Worm (Caenorhabditis elegans): Measurements from ENCODE around the gene Y66A7A.4.

Y66A7A.4 gene

DNA sequence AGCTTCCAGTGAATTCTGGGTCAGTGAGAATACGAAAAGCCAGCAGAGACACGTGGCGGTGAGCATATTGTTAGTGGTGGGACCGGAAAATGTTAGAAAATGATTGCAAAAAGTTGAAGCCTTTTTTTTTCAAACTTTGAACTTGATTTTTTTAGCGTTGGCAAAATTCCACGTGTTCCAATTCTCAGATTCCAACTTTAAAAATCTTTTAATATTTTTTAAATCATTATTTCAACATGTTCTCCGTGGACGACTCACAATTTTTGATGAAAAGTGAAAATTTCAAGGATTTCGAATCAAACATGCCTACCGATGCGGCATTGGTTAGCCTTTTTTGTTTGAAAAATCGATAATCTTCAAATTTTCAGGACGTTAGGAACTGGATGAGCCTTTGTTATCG is at the start of gene Y66A7A.4, which contains the start of gene Y66A7A.9:
Gene Y66A7A.4 (plus strand): TSS at position 237 of the 400 bp plus-strand sequence.
Gene Y66A7A.9 (minus strand): TSS at position 101 of the 400 bp plus-strand sequence.
- TF ChIP-seq zag-1 (tag; optimal IDR thresholded peaks at IDR 0.05) = no peak
- no peak for TF ChIP-seq sea-2 (GFP tag; optimal IDR thresholded peaks at IDR 0.05)
- TF ChIP-seq ceh-16 (tag; optimal IDR thresholded peaks at IDR 0.05) = no peak
- no peak for TF ChIP-seq ceh-9 (tag; optimal IDR thresholded peaks at IDR 0.05)
- no peak for TF ChIP-seq nhr-12 (tag; optimal IDR thresholded peaks at IDR 0.05)
- TF ChIP-seq ama-1 (optimal IDR thresholded peaks at IDR 0.05) = no peak
- no peak for TF ChIP-seq aly-2 (tag; optimal IDR thresholded peaks at IDR 0.05)
- TF ChIP-seq hmg-11 (tag; optimal IDR thresholded peaks at IDR 0.05) = no peak
- TF ChIP-seq ZK546.5 (tag; optimal IDR thresholded peaks at IDR 0.05) = no peak
- no peak for TF ChIP-seq elt-1 (tag; optimal IDR thresholded peaks at IDR 0.05)
- no peak for TF ChIP-seq ztf-4 (tag; optimal IDR thresholded peaks at IDR 0.05)
- no peak for TF ChIP-seq nhr-28 (tag; optimal IDR thresholded peaks at IDR 0.05)
- no peak for TF ChIP-seq tbx-2 (tag; optimal IDR thresholded peaks at IDR 0.05)
- TF ChIP-seq nhr-43 (tag; optimal IDR thresholded peaks at IDR 0.05; ENCODE audit: poor library complexity, severe bottlenecking) = no peak
- TF ChIP-seq daf-12 (tag; optimal IDR thresholded peaks at IDR 0.05) = no peak
- no peak for TF ChIP-seq lin-15B (tag; optimal IDR thresholded peaks at IDR 0.05)

DNA sequence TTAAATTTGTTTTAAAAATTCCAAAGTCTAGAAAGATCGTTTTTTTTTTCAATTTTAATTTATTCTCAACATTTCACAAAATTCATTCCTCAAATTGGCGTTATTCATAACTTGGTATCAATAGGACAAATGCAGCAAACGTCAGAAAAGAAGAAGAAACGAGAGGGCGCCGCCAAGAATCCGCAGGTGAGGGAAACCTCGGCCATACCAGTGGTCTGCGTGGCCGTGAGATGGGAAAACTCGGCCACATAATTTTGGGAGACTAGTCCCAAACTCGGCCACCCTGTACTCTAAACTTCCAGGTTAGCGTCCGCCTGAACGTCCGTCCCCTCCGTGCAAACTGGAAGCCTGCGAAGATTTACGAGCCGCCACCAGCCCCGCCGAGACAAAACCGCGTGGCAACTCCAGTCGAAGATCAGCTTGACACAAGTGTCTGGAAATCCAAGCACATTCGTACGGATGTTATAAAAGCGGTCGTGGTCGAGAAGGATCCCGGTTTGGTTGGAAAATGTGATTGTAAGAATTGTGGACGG is 48.9 kb upstream of the Y66A7A.4 start, which contains the start of gene Y66D12A.11:
Gene Y66D12A.11 (plus strand): TSS at position 51 of the 533 bp plus-strand sequence.
- TF ChIP-seq unc-39 (tag; optimal IDR thresholded peaks at IDR 0.05) = no peak
- no peak for TF ChIP-seq ama-1 (optimal IDR thresholded peaks at IDR 0.05)
- TF ChIP-seq tbx-2 (tag; optimal IDR thresholded peaks at IDR 0.05) = no peak
- no peak for TF ChIP-seq fkh-10 (GFP tag; optimal IDR thresholded peaks at IDR 0.05)
- TF ChIP-seq mdl-1 (tag; optimal IDR thresholded peaks at IDR 0.05) = no peak
- no peak for TF ChIP-seq fos-1 (tag; optimal IDR thresholded peaks at IDR 0.05)
- TF ChIP-seq elt-3 (tag; optimal IDR thresholded peaks at IDR 0.05) = no peak
- TF ChIP-seq ceh-16 (tag; optimal IDR thresholded peaks at IDR 0.05) = no peak
- TF ChIP-seq nhr-12 (tag; optimal IDR thresholded peaks at IDR 0.05) = no peak

ce11 chrIII:11565602-11566001 is 46.8 kb upstream of the Y66A7A.4 start, which contains the start of gene Y66D12A.10:
Gene Y66D12A.10 (plus strand): TSS chrIII:11565874.
- TF ChIP-seq zag-1 (tag; optimal IDR thresholded peaks at IDR 0.05) (no peak), lin-15B (tag; optimal IDR thresholded peaks at IDR 0.05) (peak; percentile 83), nhr-237 (tag; optimal IDR thresholded peaks at IDR 0.05) (no peak), nfya-1 (tag; optimal IDR thresholded peaks at IDR 0.05; ENCODE audit: insufficient read depth) (peak; percentile 56), ceh-28 (tag; optimal IDR thresholded peaks at IDR 0.05) (no peak), nhr-23 (tag; optimal IDR thresholded peaks at IDR 0.05) (peak; percentile 40)

- TF ChIP-seq nhr-12 (tag; optimal IDR thresholded peaks at IDR 0.05) (no peak), elt-1 (tag; optimal IDR thresholded peaks at IDR 0.05) (no peak), unc-62 (GFP tag; optimal IDR thresholded peaks at IDR 0.05) (no peak)
Observed at ce11 chrIII:11567837-11568236, 44.6 kb upstream of the Y66A7A.4 start, which contains the start of gene psme-3. Gene psme-3 (plus strand): TSS chrIII:11568137.

DNA sequence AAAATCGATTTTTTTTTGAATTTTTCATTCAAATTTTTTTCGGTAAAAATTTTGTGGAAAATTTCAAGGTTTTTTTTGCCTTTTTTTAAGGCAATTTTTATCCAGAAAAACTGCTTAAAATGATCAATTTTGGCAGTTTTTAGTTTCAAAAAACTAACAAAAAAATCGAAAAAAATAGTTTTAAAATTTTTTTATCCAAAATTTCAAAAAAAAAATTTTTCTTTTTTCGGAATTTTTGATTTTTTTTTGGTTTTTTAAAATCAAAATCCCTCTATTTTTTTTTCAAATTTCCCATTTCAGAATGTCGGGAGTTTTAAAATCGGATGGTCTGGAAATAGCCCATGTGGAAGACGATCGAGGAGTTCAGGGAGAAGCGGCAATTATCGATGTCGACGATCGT is 38.5 kb upstream of the Y66A7A.4 start, which contains the start of gene Y66D12A.8:
Gene Y66D12A.8 (plus strand): TSS at position 301 of the 400 bp plus-strand sequence.
- no peak for TF ChIP-seq pqm-1 (tag; optimal IDR thresholded peaks at IDR 0.05)

DNA sequence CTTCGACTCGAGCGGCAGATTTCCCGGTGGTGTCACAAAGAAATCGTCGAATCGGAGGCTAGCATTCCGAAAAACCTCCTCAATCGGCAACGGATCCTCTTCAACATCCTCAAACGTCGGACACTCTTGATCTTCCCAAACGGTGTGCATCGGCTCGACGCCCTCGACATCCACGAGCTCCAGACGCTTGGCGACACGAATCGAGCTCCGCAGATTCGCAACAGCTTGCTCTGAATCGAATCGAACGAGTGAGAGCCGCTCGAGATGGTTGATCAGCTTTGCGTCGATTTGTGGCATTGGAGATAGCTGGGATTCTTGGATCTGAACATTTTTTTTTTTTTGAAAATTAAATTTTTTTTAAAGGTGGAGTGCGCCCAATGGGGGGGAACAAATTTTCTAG is 33.0 kb upstream of the Y66A7A.4 start:
- TF ChIP-seq eor-1 (tag; optimal IDR thresholded peaks at IDR 0.05) (no peak), snpc-4 (tag; optimal IDR thresholded peaks at IDR 0.05) (no peak), ceh-28 (tag; optimal IDR thresholded peaks at IDR 0.05) (no peak), skn-1 (tag; optimal IDR thresholded peaks at IDR 0.05) (no peak), daf-12 (tag; optimal IDR thresholded peaks at IDR 0.05) (no peak)

- TF ChIP-seq nhr-28 (tag; optimal IDR thresholded peaks at IDR 0.05) (no peak), mdl-1 (tag; optimal IDR thresholded peaks at IDR 0.05) (no peak), lin-15B (tag; optimal IDR thresholded peaks at IDR 0.05) (peak; percentile 64), snpc-4 (tag; optimal IDR thresholded peaks at IDR 0.05) (no peak), nhr-43 (tag; optimal IDR thresholded peaks at IDR 0.05; ENCODE audit: poor library complexity, severe bottlenecking) (no peak), ceh-28 (tag; optimal IDR thresholded peaks at IDR 0.05) (no peak), sea-2 (GFP tag; optimal IDR thresholded peaks at IDR 0.05) (no peak), daf-12 (tag; optimal IDR thresholded peaks at IDR 0.05) (no peak), ZK546.5 (tag; optimal IDR thresholded peaks at IDR 0.05) (no peak), egl-27 (tag; optimal IDR thresholded peaks at IDR 0.05) (no peak), eor-1 (tag; optimal IDR thresholded peaks at IDR 0.05) (no peak), nhr-11 (tag; optimal IDR thresholded peaks at IDR 0.05) (no peak), nhr-76 (tag; optimal IDR thresholded peaks at IDR 0.05) (no peak), ceh-16 (tag; optimal IDR thresholded peaks at IDR 0.05) (no peak), nfya-1 (tag; optimal IDR thresholded peaks at IDR 0.05; ENCODE audit: insufficient read depth) (peak; percentile 44), nhr-12 (tag; optimal IDR thresholded peaks at IDR 0.05) (no peak), nhr-67 (tag; optimal IDR thresholded peaks at IDR 0.05) (no peak), egl-5 (tag; optimal IDR thresholded peaks at IDR 0.05) (peak; percentile 60), fkh-2 (tag; optimal IDR thresholded peaks at IDR 0.05) (no peak), pqm-1 (tag; optimal IDR thresholded peaks at IDR 0.05) (peak; percentile 1), lsy-12 (tag; optimal IDR thresholded peaks at IDR 0.05) (no peak), nhr-237 (tag; optimal IDR thresholded peaks at IDR 0.05) (no peak), nhr-23 (tag; optimal IDR thresholded peaks at IDR 0.05) (no peak), ama-1 (optimal IDR thresholded peaks at IDR 0.05) (no peak), elt-3 (tag; optimal IDR thresholded peaks at IDR 0.05) (no peak)
Observed at ce11 chrIII:11580428-11580885, 31.9 kb upstream of the Y66A7A.4 start, which contains the start of gene Y66D12A.7. Gene Y66D12A.7 (minus strand): TSS chrIII:11580478.
